Worm (Caenorhabditis elegans) whole organism, late embryonic: ENCODE measurements around the gene col-105.

Experiments
- C08G9.2 ChIP-seq: sonication (generic microtip); optimal IDR thresholded peaks from 2 replicates; lab custom pipeline; 2016; ENCODE audit warnings: mild to moderate bottlenecking, missing genetic modification characterization, moderate library complexity, missing compliant biosample characterization
- C38D4.7 ChIP-seq: fragments of 200-800 bp; sonication (Bioruptor generic); optimal IDR thresholded peaks from 2 replicates; lab custom pipeline; 2018; ENCODE audit warnings: mild to moderate bottlenecking, missing genetic modification characterization, moderate library complexity, missing compliant biosample characterization
- F13H6.1 ChIP-seq: sonication (generic microtip); optimal IDR thresholded peaks from 2 replicates; lab custom pipeline; 2016; ENCODE audit warnings: missing genetic modification characterization, missing compliant biosample characterization
- K02D7.2 ChIP-seq: sonication (generic microtip); optimal IDR thresholded peaks from 2 replicates; lab custom pipeline; 2017; ENCODE audit warnings: mild to moderate bottlenecking, missing genetic modification characterization, missing compliant biosample characterization
- K09A11.1 ChIP-seq: sonication (generic microtip); optimal IDR thresholded peaks from 2 replicates; lab custom pipeline; 2017; ENCODE audit warnings: antibody characterized with exemption, mild to moderate bottlenecking, missing genetic modification characterization, missing compliant biosample characterization; ENCODE audit not compliant: insufficient read depth
- Y22D7AL.16 ChIP-seq: sonication (generic microtip); optimal IDR thresholded peaks from 2 replicates; lab custom pipeline; 2016; ENCODE audit warnings: missing genetic modification characterization, missing compliant biosample characterization
- ceh-18 ChIP-seq: sonication (generic microtip); optimal IDR thresholded peaks from 2 replicates; lab custom pipeline; 2016; ENCODE audit warnings: missing genetic modification characterization, missing compliant biosample characterization
- ceh-19 ChIP-seq: fragments of 200-800 bp; sonication (Bioruptor generic); optimal IDR thresholded peaks from 2 replicates; lab custom pipeline; 2018; ENCODE audit warnings: mild to moderate bottlenecking, missing genetic modification characterization, missing compliant biosample characterization
- ceh-2 ChIP-seq: sonication (generic microtip); optimal IDR thresholded peaks from 2 replicates; lab custom pipeline; 2016; ENCODE audit warnings: missing genotype, missing genetic modification characterization, missing compliant biosample characterization
- ceh-24 ChIP-seq: sonication (generic microtip); optimal IDR thresholded peaks from 2 replicates; lab custom pipeline; 2016; ENCODE audit warnings: mild to moderate bottlenecking, missing genetic modification characterization, missing compliant biosample characterization
- ceh-31 ChIP-seq: sonication (generic microtip); optimal IDR thresholded peaks from 2 replicates; lab custom pipeline; 2016; ENCODE audit warnings: missing genetic modification characterization, missing compliant biosample characterization
- ceh-34 ChIP-seq: sonication (generic microtip); optimal IDR thresholded peaks from 2 replicates; lab custom pipeline; 2016; ENCODE audit warnings: mild to moderate bottlenecking, missing genetic modification characterization, missing compliant biosample characterization
- ceh-45 ChIP-seq: fragments of 200-800 bp; sonication (Bioruptor generic); IDR thresholded peaks from 2 replicates; pipeline ENCODE4 v1.3.6; 2022; ENCODE audit warnings: missing genetic modification reagents, missing genetic modification characterization, missing compliant biosample characterization
- ceh-48 ChIP-seq: sonication (generic microtip); optimal IDR thresholded peaks from 2 replicates; lab custom pipeline; 2016; ENCODE audit warnings: missing genetic modification characterization, inconsistent platforms, missing compliant biosample characterization
- ceh-6 ChIP-seq: fragments of 200-800 bp; sonication (Bioruptor generic); optimal IDR thresholded peaks from 2 replicates; lab custom pipeline; 2018; ENCODE audit warnings: mild to moderate bottlenecking, missing genetic modification characterization, missing compliant biosample characterization
- ceh-9 ChIP-seq: sonication (generic microtip); optimal IDR thresholded peaks from 2 replicates; lab custom pipeline; 2016; ENCODE audit warnings: mild to moderate bottlenecking, missing genetic modification characterization, inconsistent platforms, missing compliant biosample characterization
- dve-1 ChIP-seq: sonication (generic microtip); optimal IDR thresholded peaks from 2 replicates; lab custom pipeline; 2017; ENCODE audit warnings: antibody characterized with exemption, mild to moderate bottlenecking, missing genetic modification characterization, missing compliant biosample characterization
- elt-4 ChIP-seq: sonication (generic microtip); optimal IDR thresholded peaks from 2 replicates; lab custom pipeline; 2016; ENCODE audit warnings: missing genetic modification characterization, missing compliant biosample characterization
- ets-4 ChIP-seq: sonication (generic microtip); optimal IDR thresholded peaks from 2 replicates; lab custom pipeline; 2016; ENCODE audit warnings: missing genetic modification characterization, missing compliant biosample characterization
- eyg-1 ChIP-seq: sonication (generic microtip); optimal IDR thresholded peaks from 2 replicates; lab custom pipeline; 2016; ENCODE audit warnings: missing genotype, missing genetic modification characterization, missing compliant biosample characterization
- fkh-6 ChIP-seq: sonication (generic microtip); optimal IDR thresholded peaks from 2 replicates; lab custom pipeline; 2016; ENCODE audit warnings: missing genetic modification characterization, missing compliant biosample characterization
- hlh-13 ChIP-seq: fragments of 200-800 bp; sonication (Bioruptor generic); optimal IDR thresholded peaks from 2 replicates; lab custom pipeline; 2018; ENCODE audit warnings: mild to moderate bottlenecking, missing genetic modification characterization, missing compliant biosample characterization
- hlh-6 ChIP-seq: sonication (generic microtip); optimal IDR thresholded peaks from 2 replicates; lab custom pipeline; 2016; ENCODE audit warnings: missing genotype, missing genetic modification characterization, missing compliant biosample characterization
- lin-11 ChIP-seq: fragments of 200-800 bp; sonication (Bioruptor generic); optimal IDR thresholded peaks from 2 replicates; lab custom pipeline; 2018; ENCODE audit warnings: mild to moderate bottlenecking, missing genetic modification characterization, missing compliant biosample characterization
- madf-2 ChIP-seq: sonication (generic microtip); optimal IDR thresholded peaks from 2 replicates; lab custom pipeline; 2017; ENCODE audit warnings: missing genetic modification characterization, missing compliant biosample characterization
- nfya-1 ChIP-seq: sonication (generic microtip); optimal IDR thresholded peaks from 2 replicates; lab custom pipeline; 2017; ENCODE audit warnings: missing genetic modification characterization, mild to moderate bottlenecking, missing compliant biosample characterization, antibody characterized with exemption, moderate library complexity
- nhr-11 ChIP-seq: fragments of 150-350 bp; optimal IDR thresholded peaks from 2 replicates; lab custom pipeline; 2014; ENCODE audit warnings: missing biosample characterization, missing genetic modification characterization
- nhr-232 ChIP-seq: sonication (generic microtip); optimal IDR thresholded peaks from 2 replicates; lab custom pipeline; 2016; ENCODE audit warnings: missing genetic modification characterization, missing compliant biosample characterization
- npax-4 ChIP-seq: sonication (generic microtip); optimal IDR thresholded peaks from 2 replicates; lab custom pipeline; 2016; ENCODE audit warnings: missing genetic modification characterization, missing compliant biosample characterization
- pag-3 ChIP-seq: sonication (generic microtip); optimal IDR thresholded peaks from 2 replicates; lab custom pipeline; 2016; ENCODE audit warnings: missing compliant biosample characterization, missing genetic modification characterization, borderline replicate concordance
- pat-9 ChIP-seq: fragments of 200-800 bp; sonication (Bioruptor generic); optimal IDR thresholded peaks from 2 replicates; lab custom pipeline; 2018; ENCODE audit warnings: mild to moderate bottlenecking, missing genetic modification characterization, moderate library complexity, missing compliant biosample characterization
- pha-2 ChIP-seq: sonication (generic microtip); optimal IDR thresholded peaks from 2 replicates; lab custom pipeline; 2017; ENCODE audit warnings: mild to moderate bottlenecking, missing genetic modification characterization, missing compliant biosample characterization
- pha-4 ChIP-seq: fragments of 150-350 bp; optimal IDR thresholded peaks from 2 replicates; lab custom pipeline; 2018; ENCODE audit warnings: missing biosample characterization, missing genetic modification reagents, missing genetic modification characterization
- ref-2 ChIP-seq: sonication (generic microtip); optimal IDR thresholded peaks from 2 replicates; lab custom pipeline; 2016; ENCODE audit warnings: missing genetic modification characterization, missing compliant biosample characterization
- rnt-1 ChIP-seq: sonication (generic microtip); optimal IDR thresholded peaks from 2 replicates; lab custom pipeline; 2016; ENCODE audit warnings: missing genetic modification characterization, missing compliant biosample characterization
- sdc-2 ChIP-seq: sonication (generic microtip); optimal IDR thresholded peaks from 2 replicates; lab custom pipeline; 2016; ENCODE audit warnings: missing genotype, missing genetic modification characterization, missing compliant biosample characterization
- sox-2 ChIP-seq: fragments of 200-800 bp; sonication (Bioruptor generic); IDR thresholded peaks from 2 replicates; pipeline ENCODE4 v1.3.6; 2022; ENCODE audit warnings: missing genetic modification reagents, missing genetic modification characterization, missing compliant biosample characterization
- sox-4 ChIP-seq: sonication (generic microtip); optimal IDR thresholded peaks from 2 replicates; lab custom pipeline; 2017; ENCODE audit warnings: mild to moderate bottlenecking, missing genetic modification characterization, inconsistent platforms, missing compliant biosample characterization
- syd-9 ChIP-seq: sonication (generic microtip); optimal IDR thresholded peaks from 2 replicates; lab custom pipeline; 2016; ENCODE audit warnings: mild to moderate bottlenecking, missing genetic modification characterization, moderate library complexity, missing compliant biosample characterization
- tbx-2 ChIP-seq: sonication (generic microtip); optimal IDR thresholded peaks from 2 replicates; lab custom pipeline; 2016; ENCODE audit warnings: missing genetic modification characterization, missing compliant biosample characterization
- tbx-7 ChIP-seq: sonication (generic microtip); optimal IDR thresholded peaks from 2 replicates; lab custom pipeline; 2016; ENCODE audit warnings: missing genotype, missing genetic modification characterization, missing compliant biosample characterization
- unc-55 ChIP-seq: sonication (generic microtip); optimal IDR thresholded peaks from 2 replicates; lab custom pipeline; 2017; ENCODE audit warnings: missing biosample characterization, missing genetic modification reagents, missing genetic modification characterization
- unc-86 ChIP-seq: sonication (generic microtip); optimal IDR thresholded peaks from 2 replicates; lab custom pipeline; 2016; ENCODE audit warnings: missing genetic modification characterization, missing compliant biosample characterization
- zip-5 ChIP-seq: sonication (generic microtip); optimal IDR thresholded peaks from 2 replicates; lab custom pipeline; 2016; ENCODE audit warnings: missing genetic modification characterization, missing compliant biosample characterization

The col-105 gene

DNA sequence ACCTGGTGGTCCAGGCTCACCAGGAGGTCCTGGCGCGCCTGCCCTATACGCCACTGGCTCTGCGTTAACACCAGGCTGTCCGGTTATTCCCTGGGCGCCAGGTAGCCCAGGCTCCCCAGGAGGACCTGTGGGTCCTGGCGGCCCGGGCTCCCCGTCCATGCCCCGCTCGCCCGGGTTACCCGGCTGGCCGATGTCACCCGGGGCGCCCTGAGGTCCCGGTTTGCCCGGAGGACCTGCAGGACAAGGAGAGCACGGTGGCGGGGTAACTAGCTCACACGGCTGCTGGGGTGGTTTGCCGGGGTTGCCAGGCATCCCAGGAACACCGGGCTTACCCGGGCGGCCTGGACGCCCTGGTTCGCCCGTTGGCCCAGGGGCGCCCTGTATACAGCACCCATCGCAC lies 916 bp downstream of the col-105 start:
- TF ChIP-seq C08G9.2 (tag; lab: Kevin White, UChicago) (peak; percentile 25), fkh-6 (tag; lab: Kevin White, UChicago) (no peak), dve-1 (tag; lab: Kevin White, UChicago) (no peak), nhr-232 (peak; percentile 33), elt-4 (tag; lab: Kevin White, UChicago) (peak; percentile 33), pha-2 (tag; lab: Kevin White, UChicago) (no peak), tbx-7 (tag; lab: Kevin White, UChicago) (no peak), ceh-9 (tag; lab: Kevin White, UChicago) (peak; percentile 41), npax-4 (tag; lab: Kevin White, UChicago) (no peak), ceh-45 (no peak), ceh-48 (no peak), syd-9 (tag; lab: Kevin White, UChicago) (peak; percentile 4), pat-9 (tag; lab: Kevin White, UChicago) (peak; percentile 25), sox-4 (peak; percentile 10), C38D4.7 (GFP tag; lab: Kevin White, UChicago) (peak; percentile 2), F13H6.1 (tag; lab: Kevin White, UChicago) (peak; percentile 23), hlh-6 (tag; lab: Kevin White, UChicago) (peak; percentile 22)

DNA sequence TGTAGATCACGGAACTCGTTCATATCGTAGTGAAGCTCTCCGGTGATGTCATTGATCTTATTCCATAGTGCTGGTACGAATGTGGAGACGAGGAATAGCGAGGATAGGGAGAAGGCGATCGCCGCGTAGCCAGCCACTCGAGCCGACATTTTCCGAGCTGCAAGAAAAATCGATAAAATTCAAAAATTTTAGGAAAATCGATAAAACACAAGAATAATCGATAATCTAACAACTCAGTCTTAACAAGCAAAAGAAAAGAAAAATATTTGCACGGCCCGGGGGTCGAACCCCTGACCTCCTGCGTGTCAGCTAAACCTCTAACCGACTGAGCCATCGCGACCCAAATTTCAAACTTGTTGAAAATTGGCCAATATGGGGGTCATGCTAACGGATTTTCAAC lies 3.9 kb downstream of the col-105 start, which contains the start of gene col-104:
Gene col-104 (minus strand): TSS at position 159 of the 400 bp plus-strand sequence.
- TF ChIP-seq ceh-48 (peak; percentile 14), sox-4 (no peak)

DNA sequence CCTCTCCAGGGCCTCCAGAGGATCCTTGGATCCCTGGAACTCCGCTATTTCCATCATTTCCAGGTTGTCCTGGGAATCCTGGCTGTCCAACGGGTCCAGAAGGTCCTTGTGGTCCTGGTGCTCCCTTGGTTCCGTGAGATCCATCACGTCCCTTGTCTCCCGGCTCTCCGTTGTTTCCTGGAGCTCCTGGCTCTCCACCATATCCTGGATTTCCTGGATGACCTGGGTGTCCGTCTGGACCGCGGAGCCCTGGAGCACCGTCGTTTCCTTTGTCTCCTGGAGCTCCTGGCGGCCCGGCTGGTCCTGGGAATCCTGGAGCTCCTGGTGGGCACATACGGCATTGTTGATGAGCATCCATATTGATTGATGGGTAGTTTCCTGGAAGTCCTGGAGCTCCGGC lies 5.2 kb downstream of the col-105 start:
- TF ChIP-seq unc-55 (GFP tag; lab: Kevin White, UChicago) (no peak), ref-2 (tag; lab: Kevin White, UChicago) (peak; percentile 33), C08G9.2 (tag; lab: Kevin White, UChicago) (peak; percentile 20), pag-3 (tag; lab: Kevin White, UChicago) (no peak)

DNA sequence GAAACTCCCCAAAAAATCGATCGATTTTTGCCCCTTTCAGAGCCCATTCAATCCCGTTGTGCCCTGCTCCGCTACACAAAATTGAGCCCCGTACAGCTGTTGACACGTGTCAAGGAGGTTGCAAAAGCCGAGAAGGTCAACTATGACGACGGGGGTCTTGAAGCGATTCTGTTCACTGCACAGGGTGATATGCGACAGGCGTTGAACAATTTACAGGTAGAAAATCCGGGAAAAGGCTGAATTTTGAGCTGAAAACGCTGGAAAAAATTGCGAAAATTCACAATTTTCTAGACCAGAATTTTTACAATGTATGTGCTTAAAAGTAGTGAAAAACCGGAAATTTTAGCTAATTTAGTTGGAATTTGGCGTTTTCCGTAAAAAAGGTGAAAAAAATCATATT lies 9.7 kb downstream of the col-105 start:
- no peak for TF ChIP-seq rnt-1 (tag; lab: Kevin White, UChicago)
- no peak for TF ChIP-seq zip-5 (tag; lab: Kevin White, UChicago)

DNA sequence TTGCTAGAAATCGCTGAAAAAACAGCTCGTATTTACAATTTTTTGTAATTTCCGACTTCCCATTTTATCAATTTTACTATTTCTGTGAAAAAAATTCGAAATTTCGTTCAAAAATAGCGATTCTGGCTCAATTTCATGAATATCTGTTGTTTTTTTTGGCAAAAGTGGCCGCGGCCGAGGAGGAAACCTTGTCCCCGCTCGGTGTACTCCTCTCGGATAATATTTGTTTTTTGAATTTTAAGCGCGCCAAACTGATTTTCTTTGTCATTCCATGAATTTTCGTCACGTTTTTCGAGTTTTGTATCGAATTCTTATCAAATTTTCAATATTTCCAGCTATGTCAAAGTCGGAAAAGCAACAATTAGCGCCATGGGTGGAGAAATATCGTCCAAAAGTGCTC lies 12.0 kb downstream of the col-105 start, which contains the start of gene rfc-2:
Gene rfc-2 (plus strand): TSS at position 334 of the 400 bp plus-strand sequence.
- peak; percentile 51 for TF ChIP-seq ets-4 (tag; lab: Kevin White, UChicago)
- TF ChIP-seq ceh-45 = no peak
- no peak for TF ChIP-seq unc-86 (tag; lab: Kevin White, UChicago)
- TF ChIP-seq lin-11 (tag; lab: Kevin White, UChicago) = no peak
- no peak for TF ChIP-seq ceh-24 (tag; lab: Kevin White, UChicago)
- TF ChIP-seq unc-55 (GFP tag; lab: Kevin White, UChicago) = no peak
- no peak for TF ChIP-seq hlh-13 (GFP tag; lab: Kevin White, UChicago)
- TF ChIP-seq eyg-1 (tag; lab: Kevin White, UChicago) = no peak
- no peak for TF ChIP-seq Y22D7AL.16 (tag; lab: Kevin White, UChicago)
- no peak for TF ChIP-seq ceh-34 (tag; lab: Kevin White, UChicago)
- TF ChIP-seq tbx-2 (tag; lab: Kevin White, UChicago) = peak; percentile 19
- TF ChIP-seq ceh-19 (GFP tag; lab: Kevin White, UChicago) = no peak
- peak; percentile 73 for TF ChIP-seq C08G9.2 (tag; lab: Kevin White, UChicago)
- TF ChIP-seq K09A11.1 = no peak
- TF ChIP-seq madf-2 (tag; lab: Kevin White, UChicago) = no peak
- TF ChIP-seq nhr-232 = no peak
- no peak for TF ChIP-seq nhr-11
- TF ChIP-seq hlh-6 (tag; lab: Kevin White, UChicago) = no peak
- TF ChIP-seq C38D4.7 (GFP tag; lab: Kevin White, UChicago) = no peak
- no peak for TF ChIP-seq pha-4 (tag; lab: Kevin White, UChicago)
- TF ChIP-seq pha-2 (tag; lab: Kevin White, UChicago) = no peak
- peak; percentile 61 for TF ChIP-seq ceh-31
- TF ChIP-seq ceh-2 = peak; percentile 55
- TF ChIP-seq K02D7.2 (tag; lab: Kevin White, UChicago) = no peak
- no peak for TF ChIP-seq sdc-2
- TF ChIP-seq ceh-18 (tag; lab: Kevin White, UChicago) = no peak
- TF ChIP-seq nfya-1 = no peak
- TF ChIP-seq sox-2 (GFP tag; lab: Robert Waterston, UW) = no peak
- no peak for TF ChIP-seq pat-9 (tag; lab: Kevin White, UChicago)
- TF ChIP-seq syd-9 (tag; lab: Kevin White, UChicago) = no peak
- no peak for TF ChIP-seq ceh-6 (GFP tag; lab: Kevin White, UChicago)
- TF ChIP-seq ref-2 (tag; lab: Kevin White, UChicago) = no peak
